Worm (Caenorhabditis elegans) whole organism, late embryonic: ENCODE measurements around the gene C50E3.9.
A peak's percentile ranks its signal among the peaks of the same experiment; 100 is the strongest.

Experiments
- K09A11.1 ChIP-seq: sonication (generic microtip); optimal IDR thresholded peaks from 2 replicates; lab custom pipeline; 2017; ENCODE audit warnings: antibody characterized with exemption, mild to moderate bottlenecking, missing genetic modification characterization, missing compliant biosample characterization; ENCODE audit not compliant: insufficient read depth
- Y22D7AL.16 ChIP-seq: sonication (generic microtip); optimal IDR thresholded peaks from 2 replicates; lab custom pipeline; 2016; ENCODE audit warnings: missing genetic modification characterization, missing compliant biosample characterization
- ceh-18 ChIP-seq: sonication (generic microtip); optimal IDR thresholded peaks from 2 replicates; lab custom pipeline; 2016; ENCODE audit warnings: missing genetic modification characterization, missing compliant biosample characterization
- ceh-19 ChIP-seq: fragments of 200-800 bp; sonication (Bioruptor generic); optimal IDR thresholded peaks from 2 replicates; lab custom pipeline; 2018; ENCODE audit warnings: mild to moderate bottlenecking, missing genetic modification characterization, missing compliant biosample characterization
- ceh-2 ChIP-seq: sonication (generic microtip); optimal IDR thresholded peaks from 2 replicates; lab custom pipeline; 2016; ENCODE audit warnings: missing genotype, missing genetic modification characterization, missing compliant biosample characterization
- ceh-30 ChIP-seq: fragments of 150-350 bp; optimal IDR thresholded peaks from 2 replicates; lab custom pipeline; 2014; ENCODE audit warnings: missing biosample characterization, missing genetic modification characterization
- ceh-31 ChIP-seq: sonication (generic microtip); optimal IDR thresholded peaks from 2 replicates; lab custom pipeline; 2016; ENCODE audit warnings: missing genetic modification characterization, missing compliant biosample characterization
- che-1 ChIP-seq: sonication (generic microtip); optimal IDR thresholded peaks from 2 replicates; lab custom pipeline; 2016; ENCODE audit warnings: mild to moderate bottlenecking, missing genetic modification characterization, missing compliant biosample characterization
- dmd-4 ChIP-seq: sonication (generic microtip); optimal IDR thresholded peaks from 2 replicates; lab custom pipeline; 2016; ENCODE audit warnings: borderline replicate concordance, missing genetic modification characterization, missing compliant biosample characterization
- elt-2 ChIP-seq: sonication (generic microtip); optimal IDR thresholded peaks from 2 replicates; lab custom pipeline; 2016; ENCODE audit warnings: missing genetic modification reagents, missing genetic modification characterization, missing compliant biosample characterization
- elt-4 ChIP-seq: sonication (generic microtip); optimal IDR thresholded peaks from 2 replicates; lab custom pipeline; 2016; ENCODE audit warnings: missing genetic modification characterization, missing compliant biosample characterization
- ets-4 ChIP-seq: sonication (generic microtip); optimal IDR thresholded peaks from 2 replicates; lab custom pipeline; 2016; ENCODE audit warnings: missing genetic modification characterization, missing compliant biosample characterization
- fkh-10 ChIP-seq: fragments of 150-350 bp; optimal IDR thresholded peaks from 2 replicates; lab custom pipeline; 2014; ENCODE audit warnings: missing biosample characterization, missing genetic modification reagents, missing genetic modification characterization
- gmeb-2 ChIP-seq: sonication (generic microtip); optimal IDR thresholded peaks from 2 replicates; lab custom pipeline; 2016; ENCODE audit warnings: missing genetic modification characterization, inconsistent platforms, missing compliant biosample characterization
- hlh-13 ChIP-seq: fragments of 200-800 bp; sonication (Bioruptor generic); optimal IDR thresholded peaks from 2 replicates; lab custom pipeline; 2018; ENCODE audit warnings: mild to moderate bottlenecking, missing genetic modification characterization, missing compliant biosample characterization
- hlh-15 ChIP-seq: sonication (generic microtip); optimal IDR thresholded peaks from 2 replicates; lab custom pipeline; 2016; ENCODE audit warnings: missing genetic modification characterization, missing compliant biosample characterization
- hlh-30 ChIP-seq: sonication (generic microtip); optimal IDR thresholded peaks from 2 replicates; lab custom pipeline; 2017; ENCODE audit warnings: antibody characterized with exemption, missing genetic modification characterization, missing compliant biosample characterization; ENCODE audit not compliant: insufficient read depth
- hlh-6 ChIP-seq: sonication (generic microtip); optimal IDR thresholded peaks from 2 replicates; lab custom pipeline; 2016; ENCODE audit warnings: missing genotype, missing genetic modification characterization, missing compliant biosample characterization
- lim-6 ChIP-seq: sonication (generic microtip); optimal IDR thresholded peaks from 2 replicates; lab custom pipeline; 2016; ENCODE audit warnings: missing genetic modification characterization, missing compliant biosample characterization
- lin-11 ChIP-seq: fragments of 200-800 bp; sonication (Bioruptor generic); optimal IDR thresholded peaks from 2 replicates; lab custom pipeline; 2018; ENCODE audit warnings: mild to moderate bottlenecking, missing genetic modification characterization, missing compliant biosample characterization
- madf-2 ChIP-seq: sonication (generic microtip); optimal IDR thresholded peaks from 2 replicates; lab custom pipeline; 2017; ENCODE audit warnings: missing genetic modification characterization, missing compliant biosample characterization
- mec-3 ChIP-seq: sonication (generic microtip); optimal IDR thresholded peaks from 2 replicates; lab custom pipeline; 2016; ENCODE audit warnings: borderline replicate concordance, missing genetic modification characterization, missing compliant biosample characterization
- nhr-11 ChIP-seq: fragments of 150-350 bp; optimal IDR thresholded peaks from 2 replicates; lab custom pipeline; 2014; ENCODE audit warnings: missing biosample characterization, missing genetic modification characterization
- nhr-232 ChIP-seq: sonication (generic microtip); optimal IDR thresholded peaks from 2 replicates; lab custom pipeline; 2016; ENCODE audit warnings: missing genetic modification characterization, missing compliant biosample characterization
- pat-9 ChIP-seq: fragments of 200-800 bp; sonication (Bioruptor generic); optimal IDR thresholded peaks from 2 replicates; lab custom pipeline; 2018; ENCODE audit warnings: mild to moderate bottlenecking, missing genetic modification characterization, moderate library complexity, missing compliant biosample characterization
- pax-1 ChIP-seq: fragments of 150-350 bp; optimal IDR thresholded peaks from 2 replicates; lab custom pipeline; 2014; ENCODE audit warnings: missing biosample characterization, missing genetic modification characterization
- pha-2 ChIP-seq: sonication (generic microtip); optimal IDR thresholded peaks from 2 replicates; lab custom pipeline; 2017; ENCODE audit warnings: mild to moderate bottlenecking, missing genetic modification characterization, missing compliant biosample characterization
- sdc-2 ChIP-seq: sonication (generic microtip); optimal IDR thresholded peaks from 2 replicates; lab custom pipeline; 2016; ENCODE audit warnings: missing genotype, missing genetic modification characterization, missing compliant biosample characterization
- sox-2 ChIP-seq: fragments of 200-800 bp; sonication (Bioruptor generic); IDR thresholded peaks from 2 replicates; pipeline ENCODE4 v1.3.6; 2022; ENCODE audit warnings: missing genetic modification reagents, missing genetic modification characterization, missing compliant biosample characterization
- sox-4 ChIP-seq: sonication (generic microtip); optimal IDR thresholded peaks from 2 replicates; lab custom pipeline; 2017; ENCODE audit warnings: mild to moderate bottlenecking, missing genetic modification characterization, inconsistent platforms, missing compliant biosample characterization
- tbx-7 ChIP-seq: sonication (generic microtip); optimal IDR thresholded peaks from 2 replicates; lab custom pipeline; 2016; ENCODE audit warnings: missing genotype, missing genetic modification characterization, missing compliant biosample characterization
- ttx-3 ChIP-seq: sonication (generic microtip); optimal IDR thresholded peaks from 2 replicates; lab custom pipeline; 2016; ENCODE audit warnings: missing genetic modification reagents, missing genetic modification characterization, missing compliant biosample characterization
- unc-3 ChIP-seq, 2 experiments: fragments of 200-800 bp in 1 of 2; sonication (Bioruptor generic) in 1 of 2; sonication (generic microtip) in 1 of 2; conservative IDR thresholded peaks in 1 of 2; optimal IDR thresholded peaks in 1 of 2; 2 replicates each; pipeline versions ENCODE4 v1.3.6 to Lab custom; 2016 to 2022; ENCODE audit warnings: missing compliant biosample characterization in 2 of 2, missing genetic modification characterization in 2 of 2, missing genetic modification reagents in 1 of 2
- unc-42 ChIP-seq: sonication (generic microtip); optimal IDR thresholded peaks from 2 replicates; lab custom pipeline; 2016; ENCODE audit warnings: missing genotype, missing genetic modification characterization, missing compliant biosample characterization
- unc-55 ChIP-seq: sonication (generic microtip); optimal IDR thresholded peaks from 2 replicates; lab custom pipeline; 2017; ENCODE audit warnings: missing biosample characterization, missing genetic modification reagents, missing genetic modification characterization
- zip-5 ChIP-seq: sonication (generic microtip); optimal IDR thresholded peaks from 2 replicates; lab custom pipeline; 2016; ENCODE audit warnings: missing genetic modification characterization, missing compliant biosample characterization

The C50E3.9 gene

ce11 chrV:7600149-7600548 is at the start of gene C50E3.9:
Gene C50E3.9, minus strand, starts transcription at chrV:7600249.
- TF ChIP-seq hlh-13 (GFP tag; lab: Kevin White, UChicago), result no peak
- TF ChIP-seq hlh-15 (tag; lab: Kevin White, UChicago), result no peak
- no peak for TF ChIP-seq lin-11

- TF ChIP-seq gmeb-2 (tag; lab: Kevin White, UChicago) (no peak), sdc-2 (peak; percentile 95)
These were observed 47.1 kb upstream of the C50E3.9 start for ce11 chrV:7647147-7647546.

ce11 chrV:7645454-7645853 is 45.4 kb upstream of the C50E3.9 start, which contains the start of gene str-47:
Gene str-47, plus strand, starts transcription at chrV:7645754.
- TF ChIP-seq ceh-31 (tag; lab: Kevin White, UChicago) (no peak), unc-3 (GFP tag; conservative IDR thresholded peaks at IDR 0.05; lab: Robert Waterston, UW) (no peak), unc-3 (tag; optimal IDR thresholded peaks at IDR 0.05; lab: Kevin White, UChicago) (no peak), nhr-232 (no peak), elt-4 (no peak), pat-9 (no peak), hlh-6 (tag; lab: Kevin White, UChicago) (no peak), hlh-15 (tag; lab: Kevin White, UChicago) (no peak), sox-4 (tag; lab: Kevin White, UChicago) (no peak), ceh-18 (no peak), lin-11 (no peak), mec-3 (tag; lab: Kevin White, UChicago) (no peak), Y22D7AL.16 (tag; lab: Kevin White, UChicago) (no peak), ceh-30 (tag; lab: Kevin White, UChicago) (no peak), lim-6 (no peak), dmd-4 (tag; lab: Kevin White, UChicago) (no peak), pax-1 (tag; lab: Kevin White, UChicago) (no peak), hlh-30 (no peak), unc-55 (GFP tag; lab: Kevin White, UChicago) (no peak), sox-2 (GFP tag; lab: Robert Waterston, UW) (no peak)

- TF ChIP-seq pha-2 (no peak), unc-42 (tag; lab: Kevin White, UChicago) (no peak), ttx-3 (no peak), nhr-11 (tag; lab: Kevin White, UChicago) (no peak)
These were observed 43.4 kb upstream of the C50E3.9 start, which contains the start of gene F07C4.11 for ce11 chrV:7643416-7643815. Gene F07C4.11, minus strand, starts transcription at chrV:7643516.

ce11 chrV:7641718-7642117 is 41.7 kb upstream of the C50E3.9 start:
- TF ChIP-seq fkh-10 (GFP tag; lab: Kevin White, UChicago) (no peak), ets-4 (tag; lab: Kevin White, UChicago) (no peak), unc-3 (GFP tag; conservative IDR thresholded peaks at IDR 0.05; lab: Robert Waterston, UW) (no peak), unc-3 (tag; optimal IDR thresholded peaks at IDR 0.05; lab: Kevin White, UChicago) (no peak), che-1 (tag; lab: Kevin White, UChicago) (no peak), pax-1 (tag; lab: Kevin White, UChicago) (no peak), zip-5 (no peak), mec-3 (tag; lab: Kevin White, UChicago) (no peak), lim-6 (no peak), ceh-19 (GFP tag; lab: Kevin White, UChicago) (no peak), ceh-2 (tag; lab: Kevin White, UChicago) (no peak), K09A11.1 (tag; lab: Kevin White, UChicago) (no peak), tbx-7 (tag; lab: Kevin White, UChicago) (no peak), hlh-30 (no peak), madf-2 (tag; lab: Kevin White, UChicago) (no peak), elt-2 (tag; lab: Kevin White, UChicago) (no peak), nhr-11 (tag; lab: Kevin White, UChicago) (no peak)
